Fruit fly (Drosophila melanogaster) Kc167 (cell line): ENCODE data around the gene Trs20.

Source experiments
- Myc ChIP-seq: fragments of >200 bp; optimal IDR thresholded peaks from 2 replicates; lab custom pipeline; 2017; ENCODE audit warnings: missing external identifiers
- Sin3A ChIP-seq: fragments of >200 bp; optimal IDR thresholded peaks from 2 replicates; lab custom pipeline; 2018; ENCODE audit warnings: missing external identifiers
- h ChIP-seq: fragments of >200 bp; optimal IDR thresholded peaks from 3 replicates; lab custom pipeline; 2018; ENCODE audit warnings: missing external identifiers
- insv ChIP-seq: fragments of >200 bp; optimal IDR thresholded peaks from 3 replicates; lab custom pipeline; 2018; ENCODE audit warnings: missing external identifiers
- psq ChIP-seq: fragments of >200 bp; optimal IDR thresholded peaks from 2 replicates; lab custom pipeline; 2017; ENCODE audit warnings: missing external identifiers
- ttk ChIP-seq: sonication (Bioruptor generic); optimal IDR thresholded peaks from 2 replicates; lab custom pipeline; 2017; ENCODE audit warnings: missing external identifiers

The Trs20 gene

DNA sequence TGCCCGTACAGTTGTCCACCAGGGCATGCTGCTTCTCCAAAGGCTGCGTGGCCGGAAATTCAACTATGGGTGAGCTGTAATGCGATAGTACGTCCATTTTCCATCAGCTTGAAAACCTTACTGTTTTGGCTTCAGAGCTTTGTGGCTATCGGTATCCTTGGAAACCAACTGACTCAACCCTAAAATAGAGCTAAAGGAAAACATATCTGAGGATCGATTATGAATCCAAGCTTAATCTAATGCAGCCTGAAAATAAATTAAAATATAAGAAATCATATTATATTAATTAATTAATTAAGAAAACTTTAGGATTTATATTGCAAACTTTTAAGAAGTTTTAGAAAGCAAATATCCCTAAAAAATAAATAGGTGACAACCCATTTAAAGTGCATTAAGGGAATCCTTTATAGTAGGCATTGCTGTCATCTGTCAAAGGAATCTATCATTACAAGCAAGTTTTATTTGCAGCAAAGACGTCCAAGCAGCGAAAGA, 34.0 kb downstream of the Trs20 start, which contains the start of the genes CG13074 and ATPsynbetaL:
CG13074 (minus strand) TSS at position 101 of the 492 bp plus-strand sequence.
ATPsynbetaL (plus strand) TSS at position 442 of the 492 bp plus-strand sequence.
- TF ChIP-seq Sin3A (no peak), ttk (lab: Kevin White, UChicago) (no peak), h (no peak), insv (lab: Kevin White, UChicago) (no peak), psq (no peak), Myc (lab: Kevin White, UChicago) (no peak)

DNA sequence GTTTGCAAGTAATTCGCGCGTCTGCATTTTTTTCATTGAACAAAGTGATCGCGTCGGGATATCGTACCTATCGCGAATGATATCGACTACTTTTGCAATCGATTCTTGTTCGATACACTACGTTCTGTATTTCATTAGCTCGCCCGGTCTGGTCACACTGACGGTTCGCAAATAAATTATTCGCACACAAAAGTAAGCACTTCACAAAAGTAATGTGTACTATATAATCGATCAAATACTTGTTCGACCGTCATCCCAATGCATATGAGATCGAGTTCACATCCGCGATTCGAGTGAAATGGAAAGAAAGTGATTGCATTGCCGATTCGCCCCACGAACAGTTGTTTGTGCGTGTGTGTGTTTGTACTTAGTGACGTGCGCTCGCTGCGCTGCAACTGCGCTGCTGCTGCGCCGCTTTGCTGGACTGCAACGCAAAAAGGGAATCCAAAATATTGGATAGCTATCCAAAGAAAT, 41.1 kb downstream of the Trs20 start, which contains the start of the genes CG5235 and ClC-c:
CG5235 (minus strand) TSS at position 63 of the 474 bp plus-strand sequence.
ClC-c (plus strand) TSS at position 125 of the 474 bp plus-strand sequence.
- TF ChIP-seq h (no peak), Myc (lab: Kevin White, UChicago) (no peak), psq (no peak), ttk (lab: Kevin White, UChicago) (no peak)

DNA sequence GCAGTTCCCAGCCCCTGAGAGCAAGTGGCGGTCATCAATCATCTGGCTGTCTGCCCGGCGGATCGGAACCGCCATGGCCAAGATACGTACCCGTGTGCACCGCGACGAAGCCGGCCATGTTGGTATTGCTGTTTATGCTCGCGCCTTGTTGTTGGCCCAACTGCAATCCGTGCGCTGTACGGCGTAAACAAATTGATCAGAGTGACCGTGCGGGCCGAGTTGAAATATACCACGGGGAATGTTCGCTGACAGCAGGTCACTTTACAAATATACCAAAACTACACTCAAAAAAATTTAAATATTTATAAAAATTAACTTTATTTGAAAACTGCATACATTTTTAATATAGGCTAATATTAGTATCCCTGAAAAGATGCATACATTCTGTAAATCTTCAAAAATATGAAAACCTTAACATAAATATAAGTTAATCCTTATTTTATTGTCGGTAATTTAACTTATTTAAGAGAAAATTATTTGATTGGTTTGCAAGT, 44.1 kb downstream of the Trs20 start, which contains the start of gene Tasp1:
Tasp1 (minus strand) TSS at position 203 of the 494 bp plus-strand sequence.
- TF ChIP-seq Sin3A (no peak), h (no peak), psq (no peak), ttk (lab: Kevin White, UChicago) (no peak), Myc (lab: Kevin White, UChicago) (no peak), insv (lab: Kevin White, UChicago) (no peak)

DNA sequence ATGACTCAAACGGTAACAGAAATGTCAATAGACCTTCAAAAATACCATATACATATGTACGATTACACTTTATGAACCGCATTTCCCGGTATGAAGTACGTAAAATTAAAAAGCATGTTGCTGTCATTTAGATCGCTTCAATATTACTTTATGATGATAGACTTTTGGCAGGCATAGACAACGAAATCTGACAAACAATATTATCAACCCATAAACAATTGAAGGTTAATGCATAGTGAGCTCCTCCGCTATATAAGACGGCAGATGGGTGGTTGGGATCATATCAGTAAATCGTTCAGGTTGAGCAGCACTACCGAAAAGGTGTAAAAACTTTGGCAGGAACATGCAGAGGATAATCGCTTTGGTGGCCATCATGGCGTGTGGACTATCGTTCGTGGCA, 47.7 kb downstream of the Trs20 start, which contains the start of gene CG13075:
CG13075 (plus strand) TSS at position 301 of the 400 bp plus-strand sequence.
- TF ChIP-seq insv (lab: Kevin White, UChicago) (no peak), psq (no peak), ttk (lab: Kevin White, UChicago) (no peak), Sin3A (no peak), Myc (lab: Kevin White, UChicago) (no peak), h (no peak)

DNA sequence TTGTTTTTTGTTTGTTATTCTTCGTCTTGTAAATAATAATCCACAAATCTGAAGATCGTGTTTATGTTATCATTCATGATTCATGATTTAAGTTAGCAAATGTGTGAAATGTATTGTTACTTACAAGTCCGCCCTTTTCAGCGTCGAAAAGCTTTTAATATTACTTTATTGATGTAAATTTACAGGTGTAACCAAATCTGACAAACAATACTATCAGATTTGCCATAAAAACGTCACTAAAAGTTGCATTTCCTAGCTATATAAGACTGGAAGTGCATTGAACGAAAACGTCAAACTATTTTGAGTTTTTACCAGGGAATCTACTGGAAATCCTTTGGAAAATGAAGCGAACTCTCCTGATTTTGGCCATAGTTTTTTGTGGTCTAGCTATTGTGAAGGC, 49.2 kb downstream of the Trs20 start, which contains the start of gene CG33258:
CG33258 (plus strand) TSS at position 301 of the 400 bp plus-strand sequence.
- TF ChIP-seq insv (lab: Kevin White, UChicago) (no peak), h (no peak), ttk (lab: Kevin White, UChicago) (no peak)
